Worm (Caenorhabditis elegans): ENCODE data around the gene C29F7.2.

The C29F7.2 gene

DNA sequence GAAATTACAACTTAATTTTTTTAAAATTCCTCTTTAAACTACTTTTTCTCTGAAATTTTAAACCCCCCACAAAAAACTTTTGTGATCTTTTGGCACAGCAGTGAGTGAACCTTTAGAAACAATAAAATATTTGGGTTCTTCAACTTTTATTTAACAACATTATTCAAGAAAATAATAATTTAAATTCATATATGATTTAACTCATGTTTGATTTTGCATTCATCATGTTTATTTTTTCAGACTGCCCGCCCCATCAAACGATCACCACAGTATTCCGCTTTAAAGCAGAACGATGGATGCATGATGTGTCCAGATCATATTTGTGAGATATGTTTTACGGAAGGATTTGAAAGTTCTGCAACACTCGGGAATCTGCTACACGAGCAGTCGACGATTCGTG, 30.5 kb downstream of the C29F7.2 start, which contains the start of gene set-8:
set-8 (plus strand) TSS at position 301 of the 400 bp plus-strand sequence.
- no peak for TF ChIP-seq cog-1 (tag; optimal IDR thresholded peaks at IDR 0.05)
- no peak for TF ChIP-seq med-1 (GFP tag; optimal IDR thresholded peaks at IDR 0.05; ENCODE audit: insufficient read depth)
- no peak for TF ChIP-seq klf-2 (GFP tag; conservative IDR thresholded peaks at IDR 0.05)
- TF ChIP-seq tab-1 (GFP tag; IDR thresholded peaks at IDR 0.05): no peak
- TF ChIP-seq ref-1 (GFP tag; conservative IDR thresholded peaks at IDR 0.05): no peak
- no peak for TF ChIP-seq ztf-29 (GFP tag; IDR thresholded peaks at IDR 0.05)
- TF ChIP-seq flt-1 (GFP tag; IDR thresholded peaks at IDR 0.05): no peak
- TF ChIP-seq T22C8.4 (GFP tag; IDR thresholded peaks at IDR 0.05): no peak
- no peak for TF ChIP-seq ztf-23 (GFP tag; IDR thresholded peaks at IDR 0.05)

DNA sequence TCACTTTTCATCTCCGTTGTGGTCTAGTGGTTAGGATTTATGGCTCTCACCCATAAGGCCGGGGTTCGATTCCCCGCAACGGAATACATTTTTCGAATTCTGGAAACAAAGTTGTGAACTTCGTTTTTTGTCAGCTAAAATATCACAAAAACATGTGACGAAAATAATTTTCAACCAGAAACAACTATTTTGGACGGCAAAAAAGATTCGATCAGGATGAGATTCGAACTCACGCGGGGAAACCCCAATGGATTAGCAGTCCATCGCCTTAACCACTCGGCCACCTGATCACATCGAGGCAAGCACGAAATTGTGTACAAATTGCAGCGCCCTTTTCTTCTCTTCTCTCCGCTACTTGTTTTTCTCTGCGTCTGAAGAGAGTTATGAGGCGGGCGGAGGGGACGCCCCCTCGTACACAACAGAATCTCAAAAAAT, 32.8 kb downstream of the C29F7.2 start:
- TF ChIP-seq cog-1 (tag; optimal IDR thresholded peaks at IDR 0.05): peak; percentile 55
- TF ChIP-seq ztf-29 (GFP tag; IDR thresholded peaks at IDR 0.05): peak; percentile 73
- peak; percentile 68 for TF ChIP-seq ref-1 (GFP tag; conservative IDR thresholded peaks at IDR 0.05)
- peak; percentile 83 for TF ChIP-seq flt-1 (GFP tag; IDR thresholded peaks at IDR 0.05)
- peak; percentile 74 for TF ChIP-seq T22C8.4 (GFP tag; IDR thresholded peaks at IDR 0.05)
- peak; percentile 92 for TF ChIP-seq ztf-23 (GFP tag; IDR thresholded peaks at IDR 0.05)
- TF ChIP-seq klf-2 (GFP tag; conservative IDR thresholded peaks at IDR 0.05): 0 out of 2 replicates have a peak, but pooled peaks have one; percentile 47
- peak; percentile 87 for TF ChIP-seq tab-1 (GFP tag; IDR thresholded peaks at IDR 0.05)

DNA sequence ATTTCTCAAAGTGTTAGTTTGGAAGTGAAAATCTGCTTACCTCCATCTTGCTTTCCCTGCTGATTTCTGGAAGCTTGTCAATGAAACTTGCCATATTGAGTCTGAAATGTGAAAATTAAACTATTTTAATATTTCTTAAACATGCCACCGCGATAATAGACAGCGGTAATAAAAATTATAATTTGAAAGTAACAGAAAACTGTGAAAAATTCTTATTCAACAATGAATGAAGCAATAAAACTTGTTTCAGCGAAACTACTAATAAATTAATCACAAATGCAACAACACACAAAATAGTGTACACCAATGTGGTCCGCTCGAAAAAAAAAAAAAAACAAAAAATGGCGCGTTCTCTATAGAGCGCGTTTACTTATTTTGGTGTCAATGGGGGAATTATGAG, 35.7 kb downstream of the C29F7.2 start, which contains the start of gene F02D10.6:
F02D10.6 (minus strand) TSS at position 101 of the 400 bp plus-strand sequence.
- TF ChIP-seq ztf-29 (GFP tag; IDR thresholded peaks at IDR 0.05) (no peak), klf-2 (GFP tag; conservative IDR thresholded peaks at IDR 0.05) (no peak), ztf-23 (GFP tag; IDR thresholded peaks at IDR 0.05) (no peak), med-1 (GFP tag; optimal IDR thresholded peaks at IDR 0.05; ENCODE audit: insufficient read depth) (no peak), ref-1 (GFP tag; conservative IDR thresholded peaks at IDR 0.05) (no peak), flt-1 (GFP tag; IDR thresholded peaks at IDR 0.05) (no peak), T22C8.4 (GFP tag; IDR thresholded peaks at IDR 0.05) (no peak), cog-1 (tag; optimal IDR thresholded peaks at IDR 0.05) (no peak), tab-1 (GFP tag; IDR thresholded peaks at IDR 0.05) (no peak)

DNA sequence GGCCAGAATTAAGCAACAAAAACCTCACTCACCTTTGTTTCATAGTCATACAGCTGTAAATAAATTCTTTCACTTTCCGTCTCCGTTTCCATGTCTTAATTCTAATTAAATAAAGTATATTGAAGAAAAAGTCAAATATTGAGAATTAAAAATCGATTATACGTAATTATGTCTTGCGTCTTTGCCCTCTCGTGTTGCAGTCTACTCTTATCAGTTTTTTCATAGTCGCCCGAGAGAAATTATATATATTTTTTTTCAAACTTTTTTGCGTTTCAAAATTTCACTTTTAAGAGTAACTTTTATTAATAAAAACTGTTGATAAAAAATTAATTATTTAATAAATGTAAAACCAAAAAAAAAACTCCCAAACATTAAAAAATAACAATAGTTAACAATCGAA, 40.6 kb downstream of the C29F7.2 start, which contains the start of gene flr-1:
flr-1 (minus strand) TSS at position 101 of the 400 bp plus-strand sequence.
- TF ChIP-seq ztf-23 (GFP tag; IDR thresholded peaks at IDR 0.05) (no peak), tab-1 (GFP tag; IDR thresholded peaks at IDR 0.05) (no peak), klf-2 (GFP tag; conservative IDR thresholded peaks at IDR 0.05) (no peak), cog-1 (tag; optimal IDR thresholded peaks at IDR 0.05) (no peak), med-1 (GFP tag; optimal IDR thresholded peaks at IDR 0.05; ENCODE audit: insufficient read depth) (no peak), T22C8.4 (GFP tag; IDR thresholded peaks at IDR 0.05) (no peak), ztf-29 (GFP tag; IDR thresholded peaks at IDR 0.05) (no peak), flt-1 (GFP tag; IDR thresholded peaks at IDR 0.05) (no peak), ref-1 (GFP tag; conservative IDR thresholded peaks at IDR 0.05) (no peak)

- TF ChIP-seq cog-1 (tag; optimal IDR thresholded peaks at IDR 0.05) (no peak), tab-1 (GFP tag; IDR thresholded peaks at IDR 0.05) (no peak), ref-1 (GFP tag; conservative IDR thresholded peaks at IDR 0.05) (no peak), T22C8.4 (GFP tag; IDR thresholded peaks at IDR 0.05) (no peak), med-1 (GFP tag; optimal IDR thresholded peaks at IDR 0.05; ENCODE audit: insufficient read depth) (no peak), ztf-23 (GFP tag; IDR thresholded peaks at IDR 0.05) (no peak), flt-1 (GFP tag; IDR thresholded peaks at IDR 0.05) (no peak), ztf-29 (GFP tag; IDR thresholded peaks at IDR 0.05) (no peak), klf-2 (GFP tag; conservative IDR thresholded peaks at IDR 0.05) (no peak)
These were observed 46.6 kb downstream of the C29F7.2 start, which contains the start of gene F02D10.3 for ce11 chrX:13462519-13462918. TSS of gene F02D10.3 (minus strand) at chrX:13462619.

- TF ChIP-seq T22C8.4 (GFP tag; IDR thresholded peaks at IDR 0.05) (no peak), med-1 (GFP tag; optimal IDR thresholded peaks at IDR 0.05; ENCODE audit: insufficient read depth) (no peak), klf-2 (GFP tag; conservative IDR thresholded peaks at IDR 0.05) (no peak), ref-1 (GFP tag; conservative IDR thresholded peaks at IDR 0.05) (no peak), ztf-23 (GFP tag; IDR thresholded peaks at IDR 0.05) (no peak), ztf-29 (GFP tag; IDR thresholded peaks at IDR 0.05) (no peak), flt-1 (GFP tag; IDR thresholded peaks at IDR 0.05) (no peak), cog-1 (tag; optimal IDR thresholded peaks at IDR 0.05) (no peak), tab-1 (GFP tag; IDR thresholded peaks at IDR 0.05) (no peak)
These were observed 47.9 kb downstream of the C29F7.2 start, which contains the start of gene F02D10.2 for ce11 chrX:13463793-13464192. TSS of gene F02D10.2 (minus strand) at chrX:13463893.

DNA sequence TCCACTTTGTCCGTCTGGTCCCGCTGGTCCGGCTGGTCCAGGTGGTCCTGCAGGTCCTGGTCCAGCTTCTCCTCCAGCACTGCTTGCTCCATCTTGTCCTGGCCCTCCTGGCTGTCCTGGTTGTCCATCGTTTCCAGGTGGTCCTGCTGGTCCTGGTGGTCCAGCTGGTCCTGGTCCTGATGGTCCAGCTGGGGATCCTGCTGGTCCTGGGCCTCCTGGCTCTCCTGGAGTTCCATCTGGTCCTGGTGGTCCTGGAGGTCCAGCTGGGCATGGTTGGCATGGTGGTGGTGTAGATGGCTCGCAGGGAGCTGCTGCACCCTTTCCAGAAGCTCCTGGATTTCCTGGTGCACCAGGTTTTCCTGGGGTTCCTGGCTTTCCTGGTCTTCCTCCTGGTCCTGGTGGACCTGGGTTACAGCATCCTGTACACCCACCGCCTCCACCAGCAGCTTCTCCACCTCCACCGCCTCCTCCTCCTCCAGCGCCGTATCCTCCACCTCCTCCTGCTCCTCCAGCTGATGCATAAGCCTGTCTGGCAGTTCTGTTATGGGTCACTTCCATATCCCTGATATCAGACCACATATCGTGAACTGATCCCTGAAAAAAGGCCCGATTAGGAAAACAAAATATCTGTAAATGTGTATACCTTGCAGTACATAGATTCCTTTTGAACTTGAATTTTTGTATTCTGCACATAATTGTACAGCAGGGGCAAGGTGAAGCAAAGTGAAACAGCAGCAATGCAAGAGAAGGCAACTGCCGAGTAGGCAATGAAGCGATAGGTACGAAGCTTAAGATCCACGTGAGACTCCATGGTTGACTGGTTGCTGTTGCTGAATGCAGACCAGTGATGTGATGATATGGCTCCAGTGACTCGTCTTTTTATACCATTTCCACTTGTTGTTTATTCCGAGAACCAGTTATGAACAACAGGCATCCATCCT, 51.3 kb downstream of the C29F7.2 start, which contains the start of gene col-183:
col-183 (minus strand) TSS at position 839 of the 941 bp plus-strand sequence.
- TF ChIP-seq flt-1 (GFP tag; IDR thresholded peaks at IDR 0.05) (no peak), cog-1 (tag; optimal IDR thresholded peaks at IDR 0.05) (no peak), med-1 (GFP tag; optimal IDR thresholded peaks at IDR 0.05; ENCODE audit: insufficient read depth) (no peak), ztf-23 (GFP tag; IDR thresholded peaks at IDR 0.05) (no peak), ztf-29 (GFP tag; IDR thresholded peaks at IDR 0.05) (no peak), T22C8.4 (GFP tag; IDR thresholded peaks at IDR 0.05) (no peak), ref-1 (GFP tag; conservative IDR thresholded peaks at IDR 0.05) (no peak), tab-1 (GFP tag; IDR thresholded peaks at IDR 0.05) (no peak), klf-2 (GFP tag; conservative IDR thresholded peaks at IDR 0.05) (no peak)

Data from whole organism, midembryonic.